Fruit fly (Drosophila melanogaster) whole organism, prepupa: ENCODE results near the gene CG6333.

Source experiments
- Blimp-1 ChIP-seq: fragments of 200-800 bp; sonication (Bioruptor generic); optimal IDR thresholded peaks from 3 replicates; lab custom pipeline; 2017; ENCODE audit warnings: missing biosample characterization, missing genetic modification characterization, mild to moderate bottlenecking, moderate library complexity, missing genetic modification reagents
- CG10669 ChIP-seq: fragments of 200-800 bp; sonication (Bioruptor generic); optimal IDR thresholded peaks from 3 replicates; lab custom pipeline; 2018; ENCODE audit warnings: missing biosample characterization, mild to moderate bottlenecking, missing genetic modification characterization, moderate library complexity
- CG11294 ChIP-seq: fragments of 200-800 bp; sonication (Bioruptor generic); IDR thresholded peaks from 2 replicates; pipeline ENCODE4 v1.3.6; 2022; ENCODE audit warnings: missing biosample characterization, missing genetic modification characterization
- CG11762 ChIP-seq: fragments of 200-800 bp; sonication (Bioruptor generic); optimal IDR thresholded peaks from 3 replicates; lab custom pipeline; 2016; ENCODE audit warnings: missing biosample characterization, missing genetic modification characterization; ENCODE audit not compliant: insufficient read depth
- CG11902 ChIP-seq: fragments of 200-800 bp; sonication (Bioruptor generic); optimal IDR thresholded peaks from 3 replicates; lab custom pipeline; 2016; ENCODE audit warnings: missing biosample characterization, missing genetic modification characterization
- CG1621 ChIP-seq: fragments of 200-800 bp; sonication (Bioruptor generic); optimal IDR thresholded peaks from 3 replicates; lab custom pipeline; 2018; ENCODE audit warnings: missing biosample characterization, mild to moderate bottlenecking, missing genetic modification characterization
- CG3032 ChIP-seq: fragments of 200-800 bp; optimal IDR thresholded peaks from 2 replicates; lab custom pipeline; 2019; ENCODE audit warnings: missing biosample characterization, mild to moderate bottlenecking, missing genetic modification characterization, moderate library complexity
- CG34406 ChIP-seq: fragments of 200-800 bp; sonication (Bioruptor generic); optimal IDR thresholded peaks from 3 replicates; lab custom pipeline; 2016; ENCODE audit warnings: missing biosample characterization, missing genetic modification characterization
- CG4318 ChIP-seq: fragments of 200-800 bp; sonication (Bioruptor generic); optimal IDR thresholded peaks from 3 replicates; lab custom pipeline; 2017; ENCODE audit warnings: missing biosample characterization, mild to moderate bottlenecking, missing genetic modification characterization
- CG6163 ChIP-seq: fragments of 200-800 bp; sonication (Bioruptor generic); IDR thresholded peaks from 3 replicates; pipeline ENCODE4 v1.3.6; 2022; ENCODE audit warnings: missing biosample characterization, missing genetic modification characterization
- CG6276 ChIP-seq: fragments of 200-800 bp; sonication (Bioruptor generic); optimal IDR thresholded peaks from 2 replicates; lab custom pipeline; 2017; ENCODE audit warnings: missing biosample characterization, mild to moderate bottlenecking, missing genetic modification characterization
- CG6808 ChIP-seq: fragments of 200-800 bp; sonication (Bioruptor generic); optimal IDR thresholded peaks from 3 replicates; lab custom pipeline; 2017; ENCODE audit warnings: missing biosample characterization, missing genetic modification characterization, mild to moderate bottlenecking, moderate library complexity, missing genetic modification reagents
- CG6854 ChIP-seq: fragments of 200-800 bp; sonication (Bioruptor generic); optimal IDR thresholded peaks from 2 replicates; lab custom pipeline; 2017; ENCODE audit warnings: missing biosample characterization, mild to moderate bottlenecking, missing genetic modification characterization
- CG7368 ChIP-seq: fragments of 200-800 bp; sonication (Bioruptor generic); optimal IDR thresholded peaks from 3 replicates; lab custom pipeline; 2016; ENCODE audit warnings: missing biosample characterization, missing genetic modification characterization
- CG8119 ChIP-seq: fragments of 200-800 bp; sonication (Bioruptor generic); IDR thresholded peaks from 3 replicates; pipeline ENCODE4 v1.3.6; 2022; ENCODE audit warnings: missing biosample characterization, missing genetic modification characterization
- CG8319 ChIP-seq: fragments of 200-800 bp; sonication (Bioruptor generic); optimal IDR thresholded peaks from 3 replicates; lab custom pipeline; 2016; ENCODE audit warnings: missing biosample characterization, missing genetic modification characterization
- CG8632 ChIP-seq: fragments of 200-800 bp; sonication (Bioruptor generic); optimal IDR thresholded peaks from 3 replicates; lab custom pipeline; 2016; ENCODE audit warnings: missing biosample characterization, missing genetic modification characterization
- Eip75B ChIP-seq: fragments of 200-800 bp; sonication (Bioruptor generic); optimal IDR thresholded peaks from 3 replicates; lab custom pipeline; 2016; ENCODE audit warnings: missing biosample characterization, missing genetic modification characterization
- Eip78C ChIP-seq: fragments of 200-800 bp; sonication (Bioruptor generic); peaks from one replicate; lab custom pipeline; 2016; ENCODE audit warnings: missing biosample characterization, missing genetic modification characterization
- Eip93F ChIP-seq: fragments of 200-800 bp; sonication (Bioruptor generic); optimal IDR thresholded peaks from 2 replicates; lab custom pipeline; 2016; ENCODE audit warnings: missing biosample characterization, mild to moderate bottlenecking, missing genetic modification characterization
- Ets96B ChIP-seq: fragments of 200-800 bp; optimal IDR thresholded peaks from 2 replicates; lab custom pipeline; 2019; ENCODE audit warnings: missing biosample characterization, mild to moderate bottlenecking, missing genetic modification characterization, moderate library complexity
- Gug ChIP-seq: fragments of 200-800 bp; sonication (Bioruptor generic); IDR thresholded peaks from 2 replicates; pipeline ENCODE4 v1.3.6; 2022; ENCODE audit warnings: missing biosample characterization, missing genetic modification characterization
- Hr4 ChIP-seq: fragments of 200-800 bp; sonication (Bioruptor generic); optimal IDR thresholded peaks from 3 replicates; lab custom pipeline; 2016; ENCODE audit warnings: missing biosample characterization, missing genetic modification characterization
- Lpt ChIP-seq: fragments of 200-800 bp; sonication (Bioruptor generic); optimal IDR thresholded peaks from 3 replicates; lab custom pipeline; 2016; ENCODE audit warnings: missing biosample characterization, missing genetic modification characterization
- Met ChIP-seq: fragments of 200-800 bp; sonication (Bioruptor generic); optimal IDR thresholded peaks from 3 replicates; lab custom pipeline; 2016; ENCODE audit warnings: missing biosample characterization, missing genetic modification characterization
- OdsH ChIP-seq: fragments of 200-800 bp; sonication (Bioruptor generic); optimal IDR thresholded peaks from 3 replicates; lab custom pipeline; 2016; ENCODE audit warnings: missing biosample characterization, missing genetic modification characterization
- Sox15 ChIP-seq: fragments of 200-800 bp; sonication (Bioruptor generic); optimal IDR thresholded peaks from 3 replicates; lab custom pipeline; 2016; ENCODE audit warnings: missing biosample characterization, missing genetic modification characterization
- achi ChIP-seq: fragments of 200-800 bp; sonication (Bioruptor generic); optimal IDR thresholded peaks from 3 replicates; lab custom pipeline; 2016; ENCODE audit warnings: missing biosample characterization, missing genetic modification characterization
- acj6 ChIP-seq: fragments of 200-800 bp; sonication (Bioruptor generic); optimal IDR thresholded peaks from 3 replicates; lab custom pipeline; 2016; ENCODE audit warnings: missing biosample characterization, missing genetic modification characterization
- cyc ChIP-seq: fragments of 200-800 bp; sonication (Bioruptor generic); optimal IDR thresholded peaks from 3 replicates; lab custom pipeline; 2016; ENCODE audit warnings: missing biosample characterization, missing genetic modification characterization
- dac ChIP-seq: fragments of 200-800 bp; sonication (Bioruptor generic); optimal IDR thresholded peaks from 2 replicates; lab custom pipeline; 2017; ENCODE audit warnings: missing biosample characterization, mild to moderate bottlenecking, missing genetic modification characterization
- dsx ChIP-seq: fragments of 200-800 bp; optimal IDR thresholded peaks from 3 replicates; lab custom pipeline; 2019; ENCODE audit warnings: missing biosample characterization, mild to moderate bottlenecking, missing genetic modification characterization, moderate library complexity; ENCODE audit not compliant: poor library complexity, severe bottlenecking
- eg ChIP-seq: fragments of 200-800 bp; sonication (Bioruptor generic); IDR thresholded peaks from 3 replicates; pipeline ENCODE4 v1.3.6; 2022; ENCODE audit warnings: missing biosample characterization, missing genetic modification characterization
- esn ChIP-seq: fragments of 200-800 bp; sonication (Bioruptor generic); optimal IDR thresholded peaks from 2 replicates; lab custom pipeline; 2016; ENCODE audit warnings: missing biosample characterization, mild to moderate bottlenecking, missing genetic modification characterization, moderate library complexity
- fd59A ChIP-seq: fragments of 200-800 bp; sonication (Bioruptor generic); optimal IDR thresholded peaks from 2 replicates; lab custom pipeline; 2017; ENCODE audit warnings: missing biosample characterization, mild to moderate bottlenecking, missing genetic modification characterization, missing genetic modification reagents
- fd85E ChIP-seq: fragments of 200-800 bp; sonication (Bioruptor generic); optimal IDR thresholded peaks from 3 replicates; lab custom pipeline; 2016; ENCODE audit warnings: missing biosample characterization, missing genetic modification characterization
- fkh ChIP-seq: fragments of 200-800 bp; sonication (Bioruptor generic); optimal IDR thresholded peaks from 3 replicates; lab custom pipeline; 2017; ENCODE audit warnings: missing biosample characterization, mild to moderate bottlenecking, missing genetic modification characterization, moderate library complexity
- lz ChIP-seq: fragments of 200-800 bp; sonication (Bioruptor generic); optimal IDR thresholded peaks from 3 replicates; lab custom pipeline; 2016; ENCODE audit warnings: missing biosample characterization, missing genetic modification characterization
- net ChIP-seq: fragments of 200-800 bp; sonication (Bioruptor generic); optimal IDR thresholded peaks from 3 replicates; lab custom pipeline; 2016; ENCODE audit warnings: missing biosample characterization, missing genetic modification characterization
- pdm3 ChIP-seq: fragments of 200-800 bp; sonication (Bioruptor generic); optimal IDR thresholded peaks from 3 replicates; lab custom pipeline; 2016; ENCODE audit warnings: missing biosample characterization, missing genetic modification characterization
- salr ChIP-seq, 2 experiments: fragments of 200-800 bp; sonication (Bioruptor generic); optimal IDR thresholded peaks; 3 replicates each; lab custom pipeline; 2016 to 2018; ENCODE audit warnings: missing biosample characterization in 2 of 2, missing genetic modification characterization in 2 of 2, mild to moderate bottlenecking in 1 of 2
- ss ChIP-seq, 2 experiments: fragments of 200-800 bp; sonication (Bioruptor generic); optimal IDR thresholded peaks; 2 replicates in 1 of 2; 3 replicates in 1 of 2; lab custom pipeline; 2017 to 2018; ENCODE audit warnings: mild to moderate bottlenecking in 2 of 2, missing biosample characterization in 2 of 2, missing genetic modification characterization in 2 of 2, moderate library complexity in 1 of 2
- svp ChIP-seq: fragments of 200-800 bp; sonication (Bioruptor generic); peaks from one replicate; lab custom pipeline; 2016; ENCODE audit warnings: missing biosample characterization, missing genetic modification characterization
- topi ChIP-seq: fragments of 200-800 bp; sonication (Bioruptor generic); optimal IDR thresholded peaks from 3 replicates; lab custom pipeline; 2016; ENCODE audit warnings: missing biosample characterization, missing genetic modification characterization

CG6333 gene

dm6 chr3L:17496871-17497492 lies 11.0 kb upstream of the CG6333 start (continued):
- TF ChIP-seq achi (GFP tag; lab: Kevin White, UChicago), result peak; percentile 80
- TF ChIP-seq CG4318 (GFP tag; lab: Kevin White, UChicago), result peak; percentile 75
- TF ChIP-seq CG6808, result peak; percentile 86
- peak; percentile 45; the same call in 1 of the 2 replicates for TF ChIP-seq CG11294 (GFP tag; lab: Robert Waterston, UW)
- peak; percentile 78 for TF ChIP-seq fd59A (GFP tag; lab: Kevin White, UChicago)
- peak; percentile 71 for TF ChIP-seq CG8319 (GFP tag; lab: Kevin White, UChicago)
- peak; percentile 74 for TF ChIP-seq CG1621
- TF ChIP-seq lz (GFP tag; lab: Kevin White, UChicago), result peak; percentile 42
- peak; percentile 2 for TF ChIP-seq fkh (GFP tag; lab: Kevin White, UChicago)
- no peak for TF ChIP-seq Eip93F
- peak; percentile 98 for TF ChIP-seq Eip78C (GFP tag; lab: Kevin White, UChicago)
- TF ChIP-seq OdsH (GFP tag; lab: Kevin White, UChicago), result peak; percentile 85
- peak; percentile 81 for TF ChIP-seq Ets96B (tag; lab: Kevin White, UChicago)
- TF ChIP-seq CG34406, result peak; percentile 82

DNA sequence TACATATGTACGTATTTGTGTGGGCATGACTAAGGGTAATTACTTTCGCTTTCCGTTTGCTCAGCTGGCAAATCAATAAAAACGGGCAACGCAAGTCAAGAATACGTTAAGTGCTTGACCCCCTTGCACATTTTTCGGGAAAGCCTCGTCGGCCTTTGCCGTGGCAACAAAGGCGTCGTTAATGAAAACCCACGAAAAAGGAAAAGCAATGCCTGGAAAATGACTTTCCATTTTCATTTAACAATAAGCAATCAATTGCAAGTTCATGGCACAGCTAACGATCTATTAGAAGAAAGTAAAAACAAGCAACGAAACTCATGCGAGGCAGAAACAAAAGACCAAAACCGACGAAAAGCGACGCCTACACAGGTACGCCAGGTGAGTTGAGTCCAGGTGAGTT lies 10.0 kb upstream of the CG6333 start:
- no peak for TF ChIP-seq CG1621

- TF ChIP-seq Hr4 (GFP tag; lab: Kevin White, UChicago) (peak; percentile 54), Eip93F (peak; percentile 41), CG10669 (GFP tag; lab: Kevin White, UChicago) (peak; percentile 78), fkh (GFP tag; lab: Kevin White, UChicago) (peak; percentile 61), Gug (GFP tag; lab: Robert Waterston, UW) (no peak), Sox15 (GFP tag; lab: Kevin White, UChicago) (peak; percentile 48), CG8632 (GFP tag; lab: Kevin White, UChicago) (peak; percentile 55), CG4318 (GFP tag; lab: Kevin White, UChicago) (no peak), salr (GFP tag; optimal IDR thresholded peaks at IDR 0.05; lab: Kevin White, UChicago) (peak; percentile 26 to 31), eg (GFP tag; lab: Robert Waterston, UW) (no peak), net (GFP tag; lab: Kevin White, UChicago) (peak; percentile 49), pdm3 (peak; percentile 77), Lpt (GFP tag; lab: Kevin White, UChicago) (no peak), lz (GFP tag; lab: Kevin White, UChicago) (peak; percentile 64), CG7368 (peak; percentile 67), Blimp-1 (peak; percentile 61), Ets96B (tag; lab: Kevin White, UChicago) (peak; percentile 71), CG6808 (peak; percentile 70), dac (GFP tag; lab: Kevin White, UChicago) (no peak), fd85E (no peak), topi (GFP tag; lab: Kevin White, UChicago) (peak; percentile 83), dsx (GFP tag; lab: Kevin White, UChicago) (peak; percentile 43), CG1621 (peak; percentile 28), CG6854 (no peak), ss (GFP tag; optimal IDR thresholded peaks at IDR 0.05; lab: Kevin White, UChicago) (peak; percentile 60 to 96), fd59A (GFP tag; lab: Kevin White, UChicago) (peak; percentile 66), Met (GFP tag; lab: Kevin White, UChicago) (peak; percentile 84), CG11762 (GFP tag; lab: Kevin White, UChicago) (peak; percentile 38), achi (GFP tag; lab: Kevin White, UChicago) (peak; percentile 57), acj6 (GFP tag; lab: Kevin White, UChicago) (peak; percentile 75), esn (GFP tag; lab: Kevin White, UChicago) (peak; percentile 82), CG11902 (peak; percentile 61), Eip75B (GFP tag; lab: Kevin White, UChicago) (peak; percentile 67), cyc (GFP tag; lab: Kevin White, UChicago) (peak; percentile 78), svp (GFP tag; lab: Kevin White, UChicago) (peak; percentile 95), CG6276 (GFP tag; lab: Kevin White, UChicago) (peak; percentile 26), CG3032 (tag; lab: Kevin White, UChicago) (peak; percentile 54), CG8119 (GFP tag; lab: Robert Waterston, UW) (peak; percentile 53), CG6163 (GFP tag; lab: Robert Waterston, UW) (peak; percentile 69; the same call in 2 of the 3 replicates)
Measured at dm6 chr3L:17495266-17495961, 9.4 kb upstream of the CG6333 start.
